Worm (Caenorhabditis elegans): Measurements from ENCODE around the gene dcr-1.
A peak's percentile ranks its signal among the peaks of the same experiment; 100 is the strongest.

Gene dcr-1

ce11 chrIII:8121132-8121531, 41.1 kb upstream of the dcr-1 start, which contains the start of gene gei-8:
Gene gei-8 (minus strand): TSS chrIII:8121232.
- TF ChIP-seq F52B5.7 (tag; optimal IDR thresholded peaks at IDR 0.05) (no peak), hmg-20 (GFP tag; IDR thresholded peaks at IDR 0.05) (no peak), ztf-28 (GFP tag; IDR thresholded peaks at IDR 0.05) (no peak), mes-4 (tag; optimal IDR thresholded peaks at IDR 0.05) (no peak), K11D2.4 (GFP tag; IDR thresholded peaks at IDR 0.05) (no peak), nhr-90 (tag; optimal IDR thresholded peaks at IDR 0.05) (no peak), F10E7.11 (tag; optimal IDR thresholded peaks at IDR 0.05) (no peak), ets-4 (GFP tag; optimal IDR thresholded peaks at IDR 0.05) (no peak), aptf-2 (GFP tag; conservative IDR thresholded peaks at IDR 0.05) (no peak), atf-7 (tag; optimal IDR thresholded peaks at IDR 0.05) (no peak)

ce11 chrIII:8117155-8117554, 37.1 kb upstream of the dcr-1 start:
- no peak for TF ChIP-seq gei-17 (GFP tag; optimal IDR thresholded peaks at IDR 0.05)
- no peak for TF ChIP-seq B0035.1 (tag; optimal IDR thresholded peaks at IDR 0.05)
- TF ChIP-seq zfh-2 (GFP tag; conservative IDR thresholded peaks at IDR 0.05): peak; percentile 85
- TF ChIP-seq T26A5.8 (tag; optimal IDR thresholded peaks at IDR 0.05): no peak
- TF ChIP-seq egrh-3 (GFP tag; IDR thresholded peaks at IDR 0.05): peak; percentile 54
- TF ChIP-seq hmg-20 (GFP tag; IDR thresholded peaks at IDR 0.05): no peak

- no peak for TF ChIP-seq unc-130 (GFP tag; optimal IDR thresholded peaks at IDR 0.05)
- TF ChIP-seq lag-1 (GFP tag; IDR thresholded peaks at IDR 0.05): no peak
- peak; percentile 59 for TF ChIP-seq zfh-2 (GFP tag; conservative IDR thresholded peaks at IDR 0.05)
- no peak for TF ChIP-seq atf-7 (tag; optimal IDR thresholded peaks at IDR 0.05)
Observed at ce11 chrIII:8115877-8116276, 35.8 kb upstream of the dcr-1 start.

- TF ChIP-seq nhr-90 (tag; optimal IDR thresholded peaks at IDR 0.05) (no peak), ccch-3 (GFP tag; optimal IDR thresholded peaks at IDR 0.05) (no peak), dox-1 (GFP tag; IDR thresholded peaks at IDR 0.05) (no peak), sea-2 (GFP tag; IDR thresholded peaks at IDR 0.05) (no peak), ekl-4 (GFP tag; IDR thresholded peaks at IDR 0.05) (no peak), ceh-27 (GFP tag; optimal IDR thresholded peaks at IDR 0.05) (no peak), him-1 (tag; optimal IDR thresholded peaks at IDR 0.05) (no peak), F33H1.4 (GFP tag; IDR thresholded peaks at IDR 0.05) (no peak), Y53F4B.3 (GFP tag; IDR thresholded peaks at IDR 0.05) (no peak), D2030.7 (GFP tag; IDR thresholded peaks at IDR 0.05) (no peak), lin-35 (GFP tag; optimal IDR thresholded peaks at IDR 0.05) (no peak), chd-7 (tag; optimal IDR thresholded peaks at IDR 0.05) (no peak), ama-1 (optimal IDR thresholded peaks at IDR 0.05) (no peak), ama-1 (GFP tag; optimal IDR thresholded peaks at IDR 0.05) (no peak), fkh-3 (tag; optimal IDR thresholded peaks at IDR 0.05) (no peak), ceh-91 (GFP tag; IDR thresholded peaks at IDR 0.05) (no peak)
Observed at ce11 chrIII:8111347-8111746, 31.3 kb upstream of the dcr-1 start.

ce11 chrIII:8109459-8110057, 29.5 kb upstream of the dcr-1 start:
- TF ChIP-seq B0019.2 (GFP tag; conservative IDR thresholded peaks at IDR 0.05) (0 out of 2 replicates have a peak, but pooled peaks have one; percentile 46), madf-10 (tag; optimal IDR thresholded peaks at IDR 0.05) (peak; percentile 63), F37B4.10 (GFP tag; IDR thresholded peaks at IDR 0.05) (no peak), nhr-120 (GFP tag; IDR thresholded peaks at IDR 0.05) (no peak), zim-3 (tag; optimal IDR thresholded peaks at IDR 0.05) (peak; percentile 88), madf-6 (GFP tag; IDR thresholded peaks at IDR 0.05) (peak; percentile 72), cebp-2 (GFP tag; IDR thresholded peaks at IDR 0.05) (0 out of 2 replicates have a peak, but pooled peaks have one; percentile 83), ztf-26 (tag; optimal IDR thresholded peaks at IDR 0.05) (peak; percentile 67), lin-40 (tag; optimal IDR thresholded peaks at IDR 0.05) (peak; percentile 71), dpl-1 (GFP tag; optimal IDR thresholded peaks at IDR 0.05) (peak; percentile 12), let-607 (tag; optimal IDR thresholded peaks at IDR 0.05) (peak; percentile 39 to 67), rec-8 (tag; optimal IDR thresholded peaks at IDR 0.05) (peak; percentile 80 to 94), somi-1 (GFP tag; optimal IDR thresholded peaks at IDR 0.05) (no peak)

Measured in whole organism, young adult.